Worm (Caenorhabditis elegans) whole organism, L4 larva: ENCODE measurements around the gene T13C2.3.

Experiments used
- T20F7.1 ChIP-seq: fragments of 200-800 bp; sonication (Bioruptor generic); optimal IDR thresholded peaks from 2 replicates; lab custom pipeline; 2018; ENCODE audit warnings: mild to moderate bottlenecking, missing genetic modification characterization, missing compliant biosample characterization
- Y48G9A.11 ChIP-seq: fragments of 200-800 bp; sonication (Bioruptor generic); IDR thresholded peaks from 2 replicates; pipeline ENCODE4 v1.3.6; 2022; ENCODE audit warnings: missing genetic modification reagents, missing genetic modification characterization, missing compliant biosample characterization
- Y5F2A.4 ChIP-seq: fragments of 200-800 bp; sonication (Bioruptor generic); optimal IDR thresholded peaks from 2 replicates; lab custom pipeline; 2018; ENCODE audit warnings: mild to moderate bottlenecking, missing genetic modification characterization, missing compliant biosample characterization
- Y75B8A.6 ChIP-seq: fragments of 200-800 bp; sonication (Bioruptor generic); IDR thresholded peaks from 2 replicates; pipeline ENCODE4 v1.3.6; 2022; ENCODE audit warnings: missing genetic modification reagents, missing genetic modification characterization, missing compliant biosample characterization
- aha-1 ChIP-seq: fragments of 150-350 bp; peaks from one replicate; lab custom pipeline; 2014; ENCODE audit warnings: missing biosample characterization, missing genetic modification characterization
- ama-1 ChIP-seq: fragments of 150-350 bp; optimal IDR thresholded peaks from 2 replicates; lab custom pipeline; 2014; ENCODE audit warnings: inconsistent platforms, mixed read lengths
- attf-4 ChIP-seq: sonication (generic microtip); optimal IDR thresholded peaks from 3 replicates; lab custom pipeline; 2017; ENCODE audit warnings: missing biosample characterization, missing genetic modification characterization
- ceh-32 ChIP-seq: sonication (generic microtip); optimal IDR thresholded peaks from 2 replicates; lab custom pipeline; 2016; ENCODE audit warnings: mild to moderate bottlenecking, missing genetic modification characterization, missing compliant biosample characterization; ENCODE audit not compliant: poor library complexity
- ces-1 ChIP-seq: fragments of 150-350 bp; sonication (generic microtip); optimal IDR thresholded peaks from 4 replicates; lab custom pipeline; 2014; ENCODE audit warnings: missing biosample characterization, missing genetic modification reagents, missing genetic modification characterization
- ctbp-1 ChIP-seq: fragments of 200-800 bp; sonication (Bioruptor generic); IDR thresholded peaks from 2 replicates; pipeline ENCODE4 v1.3.6; 2022; ENCODE audit warnings: missing genetic modification reagents, missing genetic modification characterization, missing compliant biosample characterization
- daf-12 ChIP-seq: fragments of 150-350 bp; optimal IDR thresholded peaks from 2 replicates; lab custom pipeline; 2014; ENCODE audit warnings: missing biosample characterization, missing genetic modification reagents, missing genetic modification characterization
- daf-16 ChIP-seq, 3 experiments: sonication (generic microtip); optimal IDR thresholded peaks; 2 replicates each; lab custom pipeline; 2016 to 2017; ENCODE audit warnings: missing genetic modification characterization in 3 of 3, missing genetic modification reagents in 3 of 3, mild to moderate bottlenecking in 2 of 3, missing compliant biosample characterization in 2 of 3, missing biosample characterization in 1 of 3, moderate library complexity in 1 of 3
- daf-19 ChIP-seq: fragments of 200-800 bp; sonication (Bioruptor generic); conservative IDR thresholded peaks from 2 replicates; pipeline ENCODE4 v1.3.6; 2022; ENCODE audit warnings: missing genetic modification characterization, missing compliant biosample characterization
- daf-8 ChIP-seq: fragments of 200-800 bp; sonication (Bioruptor generic); IDR thresholded peaks from 2 replicates; pipeline ENCODE4 v1.3.6; 2022; ENCODE audit warnings: missing genetic modification characterization, missing compliant biosample characterization
- dmd-8 ChIP-seq: fragments of 200-800 bp; sonication (Bioruptor generic); IDR thresholded peaks from 2 replicates; pipeline ENCODE4 v1.3.6; 2022; ENCODE audit warnings: missing genetic modification characterization, missing compliant biosample characterization
- dmd-9 ChIP-seq: fragments of 200-800 bp; sonication (Bioruptor generic); IDR thresholded peaks from 2 replicates; pipeline ENCODE4 v1.3.6; 2022; ENCODE audit warnings: missing genetic modification reagents, missing genetic modification characterization, missing compliant biosample characterization
- dpl-1 ChIP-seq: fragments of 150-350 bp; optimal IDR thresholded peaks from 2 replicates; lab custom pipeline; 2014; ENCODE audit warnings: missing biosample characterization, missing genetic modification reagents, missing genetic modification characterization
- dve-1 ChIP-seq: sonication (generic microtip); optimal IDR thresholded peaks from 2 replicates; lab custom pipeline; 2017; ENCODE audit warnings: antibody characterized with exemption, mild to moderate bottlenecking, missing genetic modification characterization, missing compliant biosample characterization; ENCODE audit not compliant: insufficient read depth
- egl-27 ChIP-seq: sonication (generic microtip); optimal IDR thresholded peaks from 3 replicates; lab custom pipeline; 2017; ENCODE audit warnings: missing biosample characterization, missing genetic modification reagents, missing genetic modification characterization
- egl-43 ChIP-seq: fragments of 200-800 bp; sonication (Bioruptor generic); IDR thresholded peaks from 2 replicates; pipeline ENCODE4 v1.3.6; 2022; ENCODE audit warnings: missing genetic modification reagents, missing genetic modification characterization, missing compliant biosample characterization
- fkh-10 ChIP-seq: fragments of 150-350 bp; optimal IDR thresholded peaks from 2 replicates; lab custom pipeline; 2014; ENCODE audit warnings: missing biosample characterization, missing genetic modification reagents, missing genetic modification characterization
- fos-1 ChIP-seq: fragments of 150-350 bp; optimal IDR thresholded peaks from 2 replicates; lab custom pipeline; 2014; ENCODE audit warnings: missing biosample characterization, missing genetic modification characterization
- jun-1 ChIP-seq: fragments of 150-350 bp; optimal IDR thresholded peaks from 2 replicates; lab custom pipeline; 2014; ENCODE audit warnings: missing biosample characterization, missing genetic modification reagents, missing genetic modification characterization
- lim-7 ChIP-seq: fragments of 200-800 bp; sonication (Bioruptor generic); IDR thresholded peaks from 2 replicates; pipeline ENCODE4 v1.3.6; 2022; ENCODE audit warnings: missing genetic modification characterization, missing compliant biosample characterization
- lin-29 ChIP-seq: fragments of 200-800 bp; sonication (Bioruptor generic); IDR thresholded peaks from 2 replicates; pipeline ENCODE4 v1.3.6; 2022; ENCODE audit warnings: missing genetic modification reagents, missing genetic modification characterization, missing compliant biosample characterization
- lin-38 ChIP-seq: fragments of 200-800 bp; sonication (Bioruptor generic); IDR thresholded peaks from 2 replicates; pipeline ENCODE4 v1.3.6; 2022; ENCODE audit warnings: missing genetic modification reagents, missing genetic modification characterization, missing compliant biosample characterization
- lin-39 ChIP-seq: fragments of 150-350 bp; optimal IDR thresholded peaks from 2 replicates; lab custom pipeline; 2014; ENCODE audit warnings: missing biosample characterization, missing genetic modification reagents, missing genetic modification characterization
- lsy-2 ChIP-seq, 2 experiments: fragments of 150-350 bp in 1 of 2; sonication (generic microtip) in 1 of 2; optimal IDR thresholded peaks; 2 replicates each; lab custom pipeline; 2014 to 2017; ENCODE audit warnings: missing biosample characterization in 2 of 2, missing genetic modification characterization in 2 of 2
- madf-9 ChIP-seq: fragments of 200-800 bp; sonication (Bioruptor generic); conservative IDR thresholded peaks from 2 replicates; pipeline ENCODE4 v1.3.6; 2022; ENCODE audit warnings: missing genetic modification reagents, missing genetic modification characterization, missing compliant biosample characterization
- mdt-29 ChIP-seq: fragments of 200-800 bp; sonication (Bioruptor generic); IDR thresholded peaks from 2 replicates; pipeline ENCODE4 v1.3.6; 2022; ENCODE audit warnings: missing genetic modification reagents, missing genetic modification characterization, missing compliant biosample characterization
- nhr-10 ChIP-seq: fragments of 150-350 bp; optimal IDR thresholded peaks from 2 replicates; lab custom pipeline; 2014; ENCODE audit warnings: missing biosample characterization, missing genetic modification characterization
- nhr-25 ChIP-seq: sonication (generic microtip); optimal IDR thresholded peaks from 2 replicates; lab custom pipeline; 2017; ENCODE audit warnings: missing genetic modification characterization, mild to moderate bottlenecking, missing compliant biosample characterization, antibody characterized with exemption, moderate library complexity, borderline replicate concordance; ENCODE audit not compliant: insufficient read depth
- nhr-41 ChIP-seq: fragments of 200-800 bp; sonication (Bioruptor generic); IDR thresholded peaks from 2 replicates; pipeline ENCODE4 v1.3.6; 2022; ENCODE audit warnings: missing genetic modification reagents, missing genetic modification characterization, missing compliant biosample characterization
- nhr-48 ChIP-seq: sonication (generic microtip); optimal IDR thresholded peaks from 2 replicates; lab custom pipeline; 2016; ENCODE audit warnings: mild to moderate bottlenecking, missing genetic modification characterization, missing compliant biosample characterization
- nhr-77 ChIP-seq: fragments of 150-350 bp; optimal IDR thresholded peaks from 2 replicates; lab custom pipeline; 2014; ENCODE audit warnings: missing biosample characterization, missing genetic modification characterization
- pha-4 ChIP-seq, 2 experiments: fragments of 150-350 bp in 1 of 2; fragments of 200-800 bp in 1 of 2; sonication (Bioruptor generic) in 1 of 2; IDR thresholded peaks in 1 of 2; optimal IDR thresholded peaks in 1 of 2; 2 replicates each; pipeline versions ENCODE4 v1.3.6 to Lab custom; 2014 to 2022; ENCODE audit warnings: missing genetic modification characterization in 2 of 2, missing genetic modification reagents in 2 of 2, missing biosample characterization in 1 of 2, missing compliant biosample characterization in 1 of 2
- skn-1 ChIP-seq: fragments of 150-350 bp; optimal IDR thresholded peaks from 2 replicates; lab custom pipeline; 2014; ENCODE audit warnings: missing biosample characterization, missing genetic modification characterization
- snpc-4 ChIP-seq: fragments of 150-350 bp; optimal IDR thresholded peaks from 2 replicates; lab custom pipeline; 2014; ENCODE audit warnings: missing biosample characterization, missing genetic modification characterization
- unc-130 ChIP-seq: sonication (generic microtip); optimal IDR thresholded peaks from 2 replicates; lab custom pipeline; 2016; ENCODE audit warnings: missing genetic modification reagents, missing genetic modification characterization, missing compliant biosample characterization
- zfp-2 ChIP-seq: sonication (generic microtip); optimal IDR thresholded peaks from 2 replicates; lab custom pipeline; 2016; ENCODE audit warnings: mild to moderate bottlenecking, missing genetic modification characterization, missing compliant biosample characterization
- zfp-3 ChIP-seq: fragments of 200-800 bp; sonication (Bioruptor generic); conservative IDR thresholded peaks from 2 replicates; pipeline ENCODE4 v1.3.6; 2022; ENCODE audit warnings: missing genetic modification reagents, missing genetic modification characterization, missing compliant biosample characterization
- zip-11 ChIP-seq: fragments of 200-800 bp; sonication (Bioruptor generic); IDR thresholded peaks from 2 replicates; pipeline ENCODE4 v1.3.6; 2022; ENCODE audit warnings: missing genetic modification characterization, missing compliant biosample characterization

Gene T13C2.3

DNA sequence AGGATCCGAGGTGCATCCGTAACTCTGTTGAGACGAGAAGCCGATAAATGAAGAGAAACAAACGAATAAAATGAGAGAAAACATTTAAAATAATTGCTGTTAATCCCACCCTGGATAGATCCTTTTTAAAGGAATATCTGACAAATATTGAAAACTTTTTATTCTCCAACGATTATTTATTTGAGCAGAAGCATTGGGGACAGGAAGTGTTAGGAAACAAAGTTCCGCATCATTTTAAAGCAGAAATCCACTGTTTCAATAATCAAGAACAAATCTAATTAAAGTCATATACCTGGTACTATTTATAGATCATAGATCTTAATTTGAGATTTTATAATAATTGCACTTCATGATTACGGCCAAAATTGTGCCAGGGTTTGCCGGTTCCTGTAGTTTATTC is 38.1 kb upstream of the T13C2.3 start, which contains the start of gene F41G3.20:
F41G3.20 (minus strand) TSS at position 101 of the 400 bp plus-strand sequence.
- TF ChIP-seq Y48G9A.11 (no peak), zip-11 (GFP tag; lab: Robert Waterston, UW) (no peak), zfp-2 (no peak), attf-4 (tag; lab: Kevin White, UChicago) (no peak), daf-16 (GFP tag; optimal IDR thresholded peaks at IDR 0.05; lab: Kevin White, UChicago) (no peak), daf-16 (tag; optimal IDR thresholded peaks at IDR 0.05; lab: Kevin White, UChicago) (no peak), daf-8 (GFP tag; lab: Robert Waterston, UW) (no peak), dve-1 (tag; lab: Kevin White, UChicago) (no peak), daf-19 (no peak), ama-1 (no peak), lin-29 (no peak), ceh-32 (no peak), lin-39 (no peak), Y75B8A.6 (GFP tag; lab: Robert Waterston, UW) (no peak)

DNA sequence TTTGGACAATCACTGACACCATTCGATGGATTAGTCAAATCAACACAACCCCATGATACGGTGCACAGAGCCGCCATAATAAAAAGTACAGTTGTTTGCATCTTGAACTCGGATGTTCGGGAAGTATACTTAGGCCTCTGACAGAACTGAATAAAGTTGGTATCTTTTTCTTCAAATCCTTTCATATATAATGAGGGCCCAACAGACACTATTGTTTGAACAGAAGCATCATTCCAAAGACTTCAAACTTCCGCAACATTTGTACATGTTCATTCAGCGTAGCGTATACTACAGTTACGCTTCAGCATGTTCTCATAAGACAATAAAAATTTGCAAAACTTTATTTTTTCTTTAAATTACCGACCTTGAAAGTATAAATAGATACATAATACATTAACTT is 37.0 kb upstream of the T13C2.3 start, which contains the start of gene F41G3.19:
F41G3.19 (minus strand) TSS at position 101 of the 400 bp plus-strand sequence.
- TF ChIP-seq madf-9 (GFP tag; lab: Robert Waterston, UW) (no peak), T20F7.1 (GFP tag; lab: Kevin White, UChicago) (no peak), ces-1 (GFP tag; lab: Kevin White, UChicago) (no peak), egl-43 (GFP tag; lab: Robert Waterston, UW) (no peak), egl-27 (tag; lab: Kevin White, UChicago) (no peak), lsy-2 (tag; optimal IDR thresholded peaks at IDR 0.05; lab: Kevin White, UChicago) (no peak)

DNA sequence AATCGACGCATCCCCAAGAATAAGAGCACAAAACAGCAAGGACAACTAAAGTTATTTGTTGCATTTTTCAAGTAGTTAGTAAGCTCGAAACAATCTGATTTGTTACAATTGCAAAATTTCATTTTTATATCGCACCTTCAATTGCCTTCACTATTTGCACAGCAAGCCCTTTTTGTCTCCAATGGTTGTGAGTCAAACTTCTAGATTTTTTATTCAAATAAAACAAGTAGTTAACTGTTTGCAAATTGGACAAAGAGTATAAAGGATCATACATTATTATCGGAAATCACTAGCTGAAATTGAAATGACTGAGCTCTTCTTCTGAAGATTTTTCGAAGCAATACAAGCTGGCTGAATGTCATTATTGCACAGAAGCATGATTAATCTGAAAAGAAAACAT is 36.2 kb upstream of the T13C2.3 start, which contains the start of gene F41G3.21:
F41G3.21 (minus strand) TSS at position 101 of the 400 bp plus-strand sequence.
- TF ChIP-seq zfp-3 (no peak), nhr-10 (tag; lab: Kevin White, UChicago) (no peak)

DNA sequence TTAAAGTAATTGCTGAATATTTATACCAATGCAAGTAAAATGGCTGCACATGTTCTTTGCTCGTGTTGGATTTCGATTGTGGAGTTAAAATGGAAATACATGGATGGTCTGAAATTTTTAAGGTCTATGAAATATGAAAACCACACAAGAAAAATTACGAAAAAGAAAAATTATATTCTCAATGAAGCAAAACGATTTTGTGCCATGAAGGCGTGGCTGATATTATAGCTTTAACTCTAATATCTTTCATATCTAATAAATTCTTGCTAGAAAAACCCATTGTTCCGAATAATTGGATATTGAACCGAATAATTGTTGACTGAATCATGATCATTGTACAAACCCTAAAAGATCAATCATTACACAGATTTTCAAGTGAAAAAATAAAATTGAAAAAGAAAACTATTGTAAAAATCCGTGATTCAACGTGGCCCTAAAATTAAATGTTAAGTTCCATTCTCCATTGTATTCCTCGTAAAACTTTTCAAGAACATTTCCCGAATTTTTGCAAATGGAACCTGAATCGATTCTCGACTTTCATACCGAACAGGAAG is 34.3 kb upstream of the T13C2.3 start, which contains the start of the genes srx-95 and fis-1:
srx-95 (minus strand) TSS at position 101 of the 554 bp plus-strand sequence.
fis-1 (plus strand) TSS at position 504 of the 554 bp plus-strand sequence.
- TF ChIP-seq mdt-29 (GFP tag; lab: Robert Waterston, UW) (no peak), nhr-25 (tag; lab: Kevin White, UChicago) (no peak), fos-1 (no peak), ama-1 (no peak), dmd-9 (GFP tag; lab: Robert Waterston, UW) (no peak), skn-1 (tag; lab: Kevin White, UChicago) (no peak), jun-1 (tag; lab: Kevin White, UChicago) (no peak), ctbp-1 (no peak), dmd-8 (GFP tag; lab: Robert Waterston, UW) (no peak)

DNA sequence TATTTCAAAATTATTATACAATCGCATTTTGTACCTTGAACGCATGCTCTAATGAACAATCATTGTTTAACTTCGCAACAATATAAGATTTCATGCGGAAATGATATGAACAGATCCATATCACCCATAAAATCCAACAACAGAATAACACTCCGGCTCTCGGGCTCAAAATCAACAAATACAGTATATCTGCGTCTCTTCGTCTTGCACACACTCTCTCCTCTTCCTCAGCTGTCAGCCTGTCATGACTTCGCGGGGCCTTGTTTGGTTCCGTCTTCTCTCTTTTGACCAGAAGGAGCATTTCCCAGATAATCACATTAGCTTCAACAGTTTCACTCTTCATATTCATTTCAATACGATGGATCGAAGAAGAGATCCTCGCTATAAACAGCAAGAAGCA is 32.8 kb upstream of the T13C2.3 start, which contains the start of gene F41G3.3:
F41G3.3 (plus strand) TSS at position 301 of the 400 bp plus-strand sequence.
- TF ChIP-seq attf-4 (tag; lab: Kevin White, UChicago): no peak
- TF ChIP-seq aha-1: no peak
- no peak for TF ChIP-seq lin-38 (GFP tag; lab: Robert Waterston, UW)
- TF ChIP-seq Y48G9A.11: no peak
- TF ChIP-seq daf-12: no peak
- no peak for TF ChIP-seq zip-11 (GFP tag; lab: Robert Waterston, UW)
- no peak for TF ChIP-seq pha-4 (GFP tag; IDR thresholded peaks at IDR 0.05; lab: Robert Waterston, UW)
- no peak for TF ChIP-seq pha-4 (tag; optimal IDR thresholded peaks at IDR 0.05; lab: Kevin White, UChicago)
- no peak for TF ChIP-seq madf-9 (GFP tag; lab: Robert Waterston, UW)
- no peak for TF ChIP-seq nhr-48 (tag; lab: Kevin White, UChicago)
- TF ChIP-seq lim-7 (GFP tag; lab: Robert Waterston, UW): no peak
- no peak for TF ChIP-seq fkh-10 (GFP tag; lab: Kevin White, UChicago)
- no peak for TF ChIP-seq snpc-4 (tag; lab: Kevin White, UChicago)
- no peak for TF ChIP-seq nhr-41 (GFP tag; lab: Robert Waterston, UW)
- TF ChIP-seq Y5F2A.4 (GFP tag; lab: Kevin White, UChicago): no peak
- no peak for TF ChIP-seq unc-130 (GFP tag; lab: Kevin White, UChicago)
- no peak for TF ChIP-seq nhr-77 (tag; lab: Kevin White, UChicago)
- no peak for TF ChIP-seq dpl-1 (GFP tag; lab: Kevin White, UChicago)
- TF ChIP-seq, all 104 proteins: peak for 0
